Fruit fly (Drosophila melanogaster) whole organism, embryonic: ENCODE results near the gene CG11668.

Experiments
- B-H2 ChIP-seq: fragments of 200-800 bp; sonication (Bioruptor generic); optimal IDR thresholded peaks from 2 replicates; lab custom pipeline; 2018; ENCODE audit warnings: missing biosample characterization, mild to moderate bottlenecking, missing genetic modification characterization
- Bgb ChIP-seq: fragments of 200-800 bp; sonication (Bioruptor generic); IDR thresholded peaks from 2 replicates; pipeline ENCODE4 v1.3.6; 2022; ENCODE audit warnings: missing biosample characterization, missing genetic modification characterization; ENCODE audit not compliant: partially characterized antibody
- CG11093 ChIP-seq: fragments of 200-800 bp; sonication (Bioruptor generic); IDR thresholded peaks from 3 replicates; pipeline ENCODE4 v1.3.6; 2022; ENCODE audit warnings: missing biosample characterization, missing genetic modification characterization
- CG12219 ChIP-seq: fragments of 200-800 bp; sonication (Bioruptor generic); optimal IDR thresholded peaks from 3 replicates; lab custom pipeline; 2018; ENCODE audit warnings: missing biosample characterization, mild to moderate bottlenecking, missing genetic modification characterization
- CG12299 ChIP-seq: fragments of 200-800 bp; sonication (Bioruptor generic); optimal IDR thresholded peaks from 2 replicates; lab custom pipeline; 2018; ENCODE audit warnings: missing biosample characterization, mild to moderate bottlenecking, missing genetic modification characterization
- CG12659 ChIP-seq: fragments of 200-800 bp; sonication (Bioruptor generic); optimal IDR thresholded peaks from 3 replicates; lab custom pipeline; 2017; ENCODE audit warnings: mild to moderate bottlenecking, missing biosample characterization, missing genetic modification reagents, missing genetic modification characterization
- CG13287 ChIP-seq: fragments of 200-800 bp; sonication (Bioruptor generic); IDR thresholded peaks from 2 replicates; pipeline ENCODE4 v1.3.6; 2022; ENCODE audit warnings: missing biosample characterization, missing genetic modification characterization; ENCODE audit not compliant: partially characterized antibody
- CG14441 ChIP-seq: fragments of 200-800 bp; sonication (Bioruptor generic); IDR thresholded peaks from 2 replicates; pipeline ENCODE4 v1.3.6; 2022; ENCODE audit warnings: missing biosample characterization, missing genetic modification characterization
- CG31224 ChIP-seq: fragments of 200-800 bp; sonication (Bioruptor generic); IDR thresholded peaks from 2 replicates; pipeline ENCODE4 v1.3.6; 2022; ENCODE audit warnings: missing biosample characterization, missing genetic modification characterization
- CG4820 ChIP-seq: fragments of 200-800 bp; sonication (Bioruptor generic); optimal IDR thresholded peaks from 3 replicates; lab custom pipeline; 2016; ENCODE audit warnings: missing biosample characterization, missing genetic modification characterization
- CG6791 ChIP-seq: fragments of 200-800 bp; sonication (Bioruptor generic); IDR thresholded peaks from 3 replicates; pipeline ENCODE4 v1.3.6; 2022; ENCODE audit warnings: missing biosample characterization, missing genetic modification characterization; ENCODE audit not compliant: partially characterized antibody
- CG6813 ChIP-seq: fragments of 200-800 bp; sonication (Bioruptor generic); optimal IDR thresholded peaks from 2 replicates; lab custom pipeline; 2017; ENCODE audit warnings: missing biosample characterization, missing genetic modification characterization, mild to moderate bottlenecking, moderate library complexity, missing genetic modification reagents
- CG8089 ChIP-seq: fragments of 200-800 bp; sonication (Bioruptor generic); optimal IDR thresholded peaks from 3 replicates; lab custom pipeline; 2016; ENCODE audit warnings: missing biosample characterization, missing genetic modification characterization
- CG8765 ChIP-seq: fragments of 200-800 bp; sonication (Bioruptor generic); IDR thresholded peaks from 2 replicates; pipeline ENCODE4 v1.3.6; 2022; ENCODE audit warnings: missing biosample characterization, missing genetic modification characterization
- CHES-1-like ChIP-seq: fragments of 200-800 bp; sonication (Bioruptor generic); optimal IDR thresholded peaks from 2 replicates; lab custom pipeline; 2016; ENCODE audit warnings: missing biosample characterization, missing genetic modification characterization
- Camta ChIP-seq: fragments of 200-800 bp; sonication (Bioruptor generic); optimal IDR thresholded peaks from 2 replicates; lab custom pipeline; 2016; ENCODE audit warnings: missing biosample characterization, missing genetic modification characterization
- CoRest ChIP-seq: fragments of 200-800 bp; sonication (Bioruptor generic); optimal IDR thresholded peaks from 3 replicates; lab custom pipeline; 2018; ENCODE audit warnings: missing biosample characterization, mild to moderate bottlenecking, missing genetic modification characterization, moderate library complexity
- Dad ChIP-seq: fragments of 200-800 bp; sonication (Bioruptor generic); optimal IDR thresholded peaks from 3 replicates; lab custom pipeline; 2016; ENCODE audit warnings: missing biosample characterization, missing genetic modification characterization
- Dbx ChIP-seq: fragments of 200-800 bp; sonication (Bioruptor generic); IDR thresholded peaks from 3 replicates; pipeline ENCODE4 v1.3.6; 2022; ENCODE audit warnings: missing biosample characterization, missing genetic modification characterization
- Dll ChIP-seq: fragments of 200-800 bp; sonication (Bioruptor generic); IDR thresholded peaks from 4 replicates; pipeline ENCODE4 v1.3.6; 2022; ENCODE audit warnings: missing biosample characterization, missing genetic modification characterization; ENCODE audit not compliant: partially characterized antibody
- Eip74EF ChIP-seq, 2 experiments: fragments of 200-800 bp in 1 of 2; fragments of >200 bp in 1 of 2; sonication (Bioruptor generic) in 1 of 2; optimal IDR thresholded peaks; 2 replicates each; lab custom pipeline; 2017 to 2019; ENCODE audit warnings: missing biosample characterization in 2 of 2, missing genetic modification characterization in 2 of 2, mild to moderate bottlenecking in 1 of 2, moderate library complexity in 1 of 2
- GATAe ChIP-seq: fragments of 200-800 bp; sonication (Bioruptor generic); conservative IDR thresholded peaks from 2 replicates; pipeline ENCODE4 v1.3.6; 2022; ENCODE audit warnings: missing biosample characterization, missing genetic modification characterization
- Mrtf ChIP-seq: fragments of 200-800 bp; sonication (Bioruptor generic); IDR thresholded peaks from 3 replicates; pipeline ENCODE4 v1.3.6; 2022; ENCODE audit warnings: missing biosample characterization, missing genetic modification characterization
- Optix ChIP-seq: fragments of 200-800 bp; sonication (Bioruptor generic); IDR thresholded peaks from 3 replicates; pipeline ENCODE4 v1.3.6; 2022; ENCODE audit warnings: missing biosample characterization, missing genetic modification characterization
- Sry-δ ChIP-seq: fragments of 200-800 bp; sonication (Bioruptor generic); optimal IDR thresholded peaks from 2 replicates; lab custom pipeline; 2016; ENCODE audit warnings: missing biosample characterization, missing genetic modification characterization
- Xbp1 ChIP-seq: fragments of 200-800 bp; sonication (Bioruptor generic); optimal IDR thresholded peaks from 3 replicates; lab custom pipeline; 2016; ENCODE audit warnings: missing biosample characterization, mild to moderate bottlenecking, missing genetic modification characterization
- amos ChIP-seq: fragments of 200-800 bp; sonication (Bioruptor generic); IDR thresholded peaks from 2 replicates; pipeline ENCODE4 v1.3.6; 2022; ENCODE audit warnings: missing biosample characterization, missing genetic modification characterization; ENCODE audit not compliant: partially characterized antibody
- ap ChIP-seq: fragments of 200-800 bp; sonication (Bioruptor generic); IDR thresholded peaks from 2 replicates; pipeline ENCODE4 v1.3.6; 2022; ENCODE audit warnings: missing biosample characterization, missing genetic modification characterization
- cas ChIP-seq: fragments of 200-800 bp; sonication (Bioruptor generic); IDR thresholded peaks from 2 replicates; pipeline ENCODE4 v1.3.6; 2022; ENCODE audit warnings: missing biosample characterization, missing genetic modification characterization
- crc ChIP-seq: fragments of 200-800 bp; sonication (Bioruptor generic); optimal IDR thresholded peaks from 2 replicates; lab custom pipeline; 2016; ENCODE audit warnings: missing biosample characterization, missing genetic modification characterization
- dan ChIP-seq: fragments of 200-800 bp; sonication (Bioruptor generic); IDR thresholded peaks from 2 replicates; pipeline ENCODE4 v1.3.6; 2022; ENCODE audit warnings: missing biosample characterization, missing genetic modification characterization
- dmrt99B ChIP-seq: fragments of 200-800 bp; sonication (Bioruptor generic); optimal IDR thresholded peaks from 2 replicates; lab custom pipeline; 2018; ENCODE audit warnings: missing biosample characterization, mild to moderate bottlenecking, missing genetic modification characterization, moderate library complexity
- en ChIP-seq: fragments of 200-800 bp; sonication (Bioruptor generic); optimal IDR thresholded peaks from 2 replicates; lab custom pipeline; 2016; ENCODE audit warnings: missing biosample characterization, missing genetic modification characterization
- gt ChIP-seq: fragments of 200-800 bp; sonication (Bioruptor generic); IDR thresholded peaks from 2 replicates; pipeline ENCODE4 v1.3.6; 2022; ENCODE audit warnings: missing biosample characterization, missing genetic modification characterization
- jing ChIP-seq: fragments of 200-800 bp; sonication (Bioruptor generic); optimal IDR thresholded peaks from 2 replicates; lab custom pipeline; 2018; ENCODE audit warnings: missing biosample characterization, mild to moderate bottlenecking, missing genetic modification characterization
- kah ChIP-seq: fragments of 200-800 bp; sonication (Bioruptor generic); optimal IDR thresholded peaks from 2 replicates; lab custom pipeline; 2018; ENCODE audit warnings: missing biosample characterization, mild to moderate bottlenecking, missing genetic modification characterization
- ken ChIP-seq: fragments of 200-800 bp; sonication (Bioruptor generic); IDR thresholded peaks from 3 replicates; pipeline ENCODE4 v1.3.6; 2022; ENCODE audit warnings: missing biosample characterization, missing genetic modification characterization
- lov ChIP-seq, 2 experiments: fragments of 200-800 bp in 1 of 2; fragments of >200 bp in 1 of 2; sonication (Bioruptor generic) in 1 of 2; IDR thresholded peaks in 1 of 2; optimal IDR thresholded peaks in 1 of 2; 2 replicates in 1 of 2; 3 replicates in 1 of 2; pipeline versions ENCODE4 v1.3.6 to Lab custom; 2017 to 2022; ENCODE audit warnings: missing biosample characterization in 1 of 2, missing genetic modification characterization in 1 of 2
- nau ChIP-seq: fragments of 200-800 bp; sonication (Bioruptor generic); optimal IDR thresholded peaks from 3 replicates; lab custom pipeline; 2017; ENCODE audit warnings: missing biosample characterization, mild to moderate bottlenecking, missing genetic modification characterization, missing genetic modification reagents
- nerfin-1 ChIP-seq: fragments of 200-800 bp; sonication (Bioruptor generic); optimal IDR thresholded peaks from 3 replicates; lab custom pipeline; 2019; ENCODE audit warnings: missing biosample characterization, mild to moderate bottlenecking, missing genetic modification characterization, moderate library complexity
- nom ChIP-seq: fragments of 200-800 bp; sonication (Bioruptor generic); optimal IDR thresholded peaks from 2 replicates; lab custom pipeline; 2017; ENCODE audit warnings: missing biosample characterization, missing genetic modification characterization, mild to moderate bottlenecking, moderate library complexity, missing genetic modification reagents
- prd ChIP-seq, 3 experiments: fragments of >200 bp in 2 of 3; fragments of 200-800 bp in 1 of 3; sonication (Bioruptor generic) in 1 of 3; optimal IDR thresholded peaks in 2 of 3; IDR thresholded peaks in 1 of 3; 2 replicates in 2 of 3; 3 replicates in 1 of 3; pipeline versions ENCODE4 v1.3.6 to Lab custom; 2017 to 2022; ENCODE audit warnings: missing biosample characterization in 1 of 3, missing genetic modification characterization in 1 of 3
- pros ChIP-seq: fragments of 200-800 bp; sonication (Bioruptor generic); optimal IDR thresholded peaks from 3 replicates; lab custom pipeline; 2019; ENCODE audit warnings: missing biosample characterization, mild to moderate bottlenecking, missing genetic modification characterization, moderate library complexity
- ssp ChIP-seq: fragments of 200-800 bp; sonication (Bioruptor generic); IDR thresholded peaks from 2 replicates; pipeline ENCODE4 v1.3.6; 2022; ENCODE audit warnings: missing biosample characterization, missing genetic modification characterization
- tap ChIP-seq: fragments of 200-800 bp; optimal IDR thresholded peaks from 3 replicates; lab custom pipeline; 2019; ENCODE audit warnings: missing biosample characterization, mild to moderate bottlenecking, missing genetic modification characterization, moderate library complexity
- tna ChIP-seq: fragments of 200-800 bp; sonication (Bioruptor generic); IDR thresholded peaks from 2 replicates; pipeline ENCODE4 v1.3.6; 2022; ENCODE audit warnings: missing biosample characterization, missing genetic modification characterization; ENCODE audit not compliant: partially characterized antibody
- vfl ChIP-seq: fragments of 200-800 bp; sonication (Bioruptor generic); optimal IDR thresholded peaks from 2 replicates; lab custom pipeline; 2016; ENCODE audit warnings: missing biosample characterization, missing genetic modification characterization

The CG11668 gene

dm6 chr3R:12995522-12995921 is 42.7 kb upstream of the CG11668 start, which contains the start of gene CG7488 (continued):
- TF ChIP-seq CHES-1-like (GFP tag; lab: Kevin White, UChicago) (no peak), Optix (GFP tag; lab: Robert Waterston, UW) (no peak), CG6791 (GFP tag; lab: Robert Waterston, UW) (peak; percentile 89), Sry-δ (GFP tag; lab: Kevin White, UChicago) (peak; percentile 69), nom (no peak), Camta (GFP tag; lab: Kevin White, UChicago) (no peak), crc (GFP tag; lab: Kevin White, UChicago) (no peak), Bgb (GFP tag; lab: Robert Waterston, UW) (peak; percentile 85), Dad (GFP tag; lab: Kevin White, UChicago) (no peak), dan (GFP tag; lab: Robert Waterston, UW) (no peak), CG8765 (no peak), Dbx (no peak)

dm6 chr3R:12997550-12998233 is 40.5 kb upstream of the CG11668 start, which contains the start of the genes CG17327, CG44194 and CG7518:
Gene CG17327, minus strand, starts transcription at chr3R:12997726.
Gene CG44194, minus strand, starts transcription at chr3R:12997726.
Gene CG7518, plus strand, starts transcription at chr3R:12998089.
- TF ChIP-seq B-H2 (GFP tag; lab: Kevin White, UChicago), result no peak
- TF ChIP-seq en (GFP tag; lab: Kevin White, UChicago), result no peak
- TF ChIP-seq Eip74EF (GFP tag; optimal IDR thresholded peaks at IDR 0.05; lab: Kevin White, UChicago), result no peak
- peak; percentile 32 for TF ChIP-seq CG13287 (GFP tag; lab: Robert Waterston, UW)
- no peak for TF ChIP-seq kah
- TF ChIP-seq ssp, result peak; percentile 96
- no peak for TF ChIP-seq tna (GFP tag; lab: Robert Waterston, UW)
- no peak for TF ChIP-seq CoRest (tag; lab: Kevin White, UChicago)
- TF ChIP-seq Mrtf (GFP tag; lab: Robert Waterston, UW), result no peak
- peak; percentile 17 for TF ChIP-seq CG8089 (GFP tag; lab: Kevin White, UChicago)
- TF ChIP-seq CG4820, result no peak
- no peak for TF ChIP-seq jing
- no peak for TF ChIP-seq CG12299 (tag; lab: Kevin White, UChicago)
- TF ChIP-seq nau, result no peak
- TF ChIP-seq prd (optimal IDR thresholded peaks at IDR 0.05; lab: Kevin White, UChicago), result no peak
- TF ChIP-seq prd (GFP tag; IDR thresholded peaks at IDR 0.05; lab: Robert Waterston, UW), result no peak
- TF ChIP-seq CG6813 (GFP tag; lab: Kevin White, UChicago), result no peak
- TF ChIP-seq CG14441 (GFP tag; lab: Robert Waterston, UW), result no peak
- TF ChIP-seq lov (optimal IDR thresholded peaks at IDR 0.05; lab: Kevin White, UChicago), result no peak
- no peak for TF ChIP-seq lov (GFP tag; IDR thresholded peaks at IDR 0.05; lab: Robert Waterston, UW)
- no peak for TF ChIP-seq CG31224 (GFP tag; lab: Robert Waterston, UW)
- TF ChIP-seq nerfin-1 (tag; lab: Kevin White, UChicago), result peak; percentile 2
- no peak for TF ChIP-seq CG12219 (GFP tag; lab: Kevin White, UChicago)
- no peak for TF ChIP-seq ap
- TF ChIP-seq tap (tag; lab: Kevin White, UChicago), result no peak
- no peak for TF ChIP-seq ken (GFP tag; lab: Robert Waterston, UW)
- no peak for TF ChIP-seq GATAe (GFP tag; lab: Robert Waterston, UW)
- TF ChIP-seq vfl (GFP tag; lab: Kevin White, UChicago), result no peak
- TF ChIP-seq Dll (GFP tag; lab: Robert Waterston, UW), result peak; percentile 38; the same call in 1 of the 4 replicates
- TF ChIP-seq cas (GFP tag; lab: Robert Waterston, UW), result no peak
- peak; percentile 70 for TF ChIP-seq CG12659 (GFP tag; lab: Kevin White, UChicago)
- no peak for TF ChIP-seq gt (GFP tag; lab: Robert Waterston, UW)
- no peak for TF ChIP-seq CG11093 (GFP tag; lab: Robert Waterston, UW)
- no peak for TF ChIP-seq Xbp1
- no peak for TF ChIP-seq pros (GFP tag; lab: Kevin White, UChicago)
- no peak for TF ChIP-seq dmrt99B (tag; lab: Kevin White, UChicago)
- peak; percentile 51 for TF ChIP-seq amos (GFP tag; lab: Robert Waterston, UW)
